Worm (Caenorhabditis elegans) whole organism, L4 larva: Measurements from ENCODE around the gene F58E2.3.

Source experiments
- D1046.2 ChIP-seq: fragments of 200-800 bp; sonication (Bioruptor generic); IDR thresholded peaks from 2 replicates; pipeline ENCODE4 v1.3.6; 2022; ENCODE audit warnings: missing genetic modification characterization, missing compliant biosample characterization
- T26A8.4 ChIP-seq: fragments of 200-800 bp; sonication (Bioruptor generic); IDR thresholded peaks from 2 replicates; pipeline ENCODE4 v1.3.6; 2022; ENCODE audit warnings: missing genetic modification characterization, missing compliant biosample characterization
- Y48G9A.11 ChIP-seq: fragments of 200-800 bp; sonication (Bioruptor generic); IDR thresholded peaks from 2 replicates; pipeline ENCODE4 v1.3.6; 2022; ENCODE audit warnings: missing genetic modification reagents, missing genetic modification characterization, missing compliant biosample characterization
- aha-1 ChIP-seq: fragments of 150-350 bp; peaks from one replicate; lab custom pipeline; 2014; ENCODE audit warnings: missing biosample characterization, missing genetic modification characterization
- aly-2 ChIP-seq: sonication (generic microtip); optimal IDR thresholded peaks from 2 replicates; lab custom pipeline; 2018; ENCODE audit warnings: missing biosample characterization, missing genetic modification characterization
- ceh-20 ChIP-seq: fragments of 200-800 bp; sonication (Bioruptor generic); IDR thresholded peaks from 2 replicates; pipeline ENCODE4 v1.3.6; 2022; ENCODE audit warnings: missing genetic modification reagents, missing genetic modification characterization, missing compliant biosample characterization
- ceh-62 ChIP-seq: sonication (generic microtip); optimal IDR thresholded peaks from 2 replicates; lab custom pipeline; 2017; ENCODE audit warnings: missing biosample characterization, missing genetic modification characterization
- ctbp-1 ChIP-seq: fragments of 200-800 bp; sonication (Bioruptor generic); IDR thresholded peaks from 2 replicates; pipeline ENCODE4 v1.3.6; 2022; ENCODE audit warnings: missing genetic modification reagents, missing genetic modification characterization, missing compliant biosample characterization
- daf-19 ChIP-seq: fragments of 200-800 bp; sonication (Bioruptor generic); conservative IDR thresholded peaks from 2 replicates; pipeline ENCODE4 v1.3.6; 2022; ENCODE audit warnings: missing genetic modification characterization, missing compliant biosample characterization
- daf-8 ChIP-seq: fragments of 200-800 bp; sonication (Bioruptor generic); IDR thresholded peaks from 2 replicates; pipeline ENCODE4 v1.3.6; 2022; ENCODE audit warnings: missing genetic modification characterization, missing compliant biosample characterization
- dpl-1 ChIP-seq: fragments of 150-350 bp; optimal IDR thresholded peaks from 2 replicates; lab custom pipeline; 2014; ENCODE audit warnings: missing biosample characterization, missing genetic modification reagents, missing genetic modification characterization
- duxl-1 ChIP-seq: sonication (generic microtip); optimal IDR thresholded peaks from 2 replicates; lab custom pipeline; 2016; ENCODE audit warnings: mild to moderate bottlenecking, missing genetic modification characterization, moderate library complexity, missing compliant biosample characterization; ENCODE audit not compliant: poor library complexity
- egl-27 ChIP-seq: sonication (generic microtip); optimal IDR thresholded peaks from 3 replicates; lab custom pipeline; 2017; ENCODE audit warnings: missing biosample characterization, missing genetic modification reagents, missing genetic modification characterization
- fos-1 ChIP-seq: fragments of 150-350 bp; optimal IDR thresholded peaks from 2 replicates; lab custom pipeline; 2014; ENCODE audit warnings: missing biosample characterization, missing genetic modification characterization
- gei-8 ChIP-seq: fragments of 200-800 bp; sonication (Bioruptor generic); optimal IDR thresholded peaks from 2 replicates; lab custom pipeline; 2018; ENCODE audit warnings: mild to moderate bottlenecking, missing genetic modification characterization, missing compliant biosample characterization
- hlh-30 ChIP-seq: sonication (generic microtip); optimal IDR thresholded peaks from 2 replicates; lab custom pipeline; 2017; ENCODE audit warnings: antibody characterized with exemption, mild to moderate bottlenecking, missing genetic modification characterization, missing compliant biosample characterization; ENCODE audit not compliant: insufficient read depth
- jun-1 ChIP-seq: fragments of 150-350 bp; optimal IDR thresholded peaks from 2 replicates; lab custom pipeline; 2014; ENCODE audit warnings: missing biosample characterization, missing genetic modification reagents, missing genetic modification characterization
- lin-29 ChIP-seq: fragments of 200-800 bp; sonication (Bioruptor generic); IDR thresholded peaks from 2 replicates; pipeline ENCODE4 v1.3.6; 2022; ENCODE audit warnings: missing genetic modification reagents, missing genetic modification characterization, missing compliant biosample characterization
- lin-39 ChIP-seq: fragments of 150-350 bp; optimal IDR thresholded peaks from 2 replicates; lab custom pipeline; 2014; ENCODE audit warnings: missing biosample characterization, missing genetic modification reagents, missing genetic modification characterization
- mep-1 ChIP-seq: fragments of 150-350 bp; sonication (generic microtip); optimal IDR thresholded peaks from 3 replicates; lab custom pipeline; 2014; ENCODE audit warnings: missing biosample characterization, missing genetic modification characterization
- mes-2 ChIP-seq: sonication (generic microtip); optimal IDR thresholded peaks from 2 replicates; lab custom pipeline; 2016; ENCODE audit warnings: missing genotype, mild to moderate bottlenecking, missing genetic modification characterization, missing compliant biosample characterization; ENCODE audit not compliant: poor library complexity, severe bottlenecking
- mxl-3 ChIP-seq: fragments of 200-800 bp; sonication (Bioruptor generic); optimal IDR thresholded peaks from 2 replicates; lab custom pipeline; 2018; ENCODE audit warnings: mild to moderate bottlenecking, missing genetic modification characterization, missing compliant biosample characterization
- nhr-11 ChIP-seq: fragments of 150-350 bp; optimal IDR thresholded peaks from 2 replicates; lab custom pipeline; 2014; ENCODE audit warnings: missing biosample characterization, missing genetic modification characterization
- nhr-77 ChIP-seq: fragments of 150-350 bp; optimal IDR thresholded peaks from 2 replicates; lab custom pipeline; 2014; ENCODE audit warnings: missing biosample characterization, missing genetic modification characterization
- set-16 ChIP-seq: fragments of 200-800 bp; sonication (Bioruptor generic); IDR thresholded peaks from 2 replicates; pipeline ENCODE4 v1.3.6; 2022; ENCODE audit warnings: missing genetic modification reagents, missing genetic modification characterization, missing compliant biosample characterization
- snpc-1.2 ChIP-seq: fragments of 200-800 bp; sonication (Bioruptor generic); IDR thresholded peaks from 2 replicates; pipeline ENCODE4 v1.3.6; 2022; ENCODE audit warnings: missing genetic modification reagents, missing genetic modification characterization, missing compliant biosample characterization
- snpc-4 ChIP-seq: fragments of 150-350 bp; optimal IDR thresholded peaks from 2 replicates; lab custom pipeline; 2014; ENCODE audit warnings: missing biosample characterization, missing genetic modification characterization
- spr-3 ChIP-seq: fragments of 200-800 bp; sonication (Bioruptor generic); optimal IDR thresholded peaks from 2 replicates; lab custom pipeline; 2018; ENCODE audit warnings: mild to moderate bottlenecking, missing genetic modification characterization, missing compliant biosample characterization
- tag-97 ChIP-seq: fragments of 200-800 bp; sonication (Bioruptor generic); IDR thresholded peaks from 2 replicates; pipeline ENCODE4 v1.3.6; 2022; ENCODE audit warnings: missing genetic modification characterization, missing compliant biosample characterization
- zip-11 ChIP-seq: fragments of 200-800 bp; sonication (Bioruptor generic); IDR thresholded peaks from 2 replicates; pipeline ENCODE4 v1.3.6; 2022; ENCODE audit warnings: missing genetic modification characterization, missing compliant biosample characterization
- zip-2 ChIP-seq: fragments of 150-350 bp; optimal IDR thresholded peaks from 2 replicates; lab custom pipeline; 2014; ENCODE audit warnings: missing biosample characterization, missing genetic modification characterization

Gene F58E2.3

DNA sequence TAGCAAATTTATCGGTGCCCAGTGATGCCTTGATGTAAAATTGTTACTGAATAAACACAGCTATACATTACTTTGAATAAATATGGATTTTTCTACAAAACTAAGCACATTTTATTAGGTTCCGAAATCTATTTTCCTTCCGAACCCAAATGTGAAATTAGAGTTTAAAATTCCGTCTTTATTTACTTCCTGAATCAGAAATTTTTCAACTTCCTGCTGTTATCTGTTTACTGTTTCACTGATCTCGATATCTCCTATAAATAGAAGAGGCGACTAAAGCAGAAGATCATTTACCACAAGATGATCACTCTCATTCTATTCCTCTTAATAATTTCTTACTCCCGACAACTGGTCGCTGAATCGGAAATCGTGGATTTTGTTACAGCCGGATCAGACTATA lies 2.5 kb downstream of the F58E2.3 start, which contains the start of gene F58E2.2 (continued):
- no peak for TF ChIP-seq zip-11 (GFP tag; lab: Robert Waterston, UW)
- no peak for TF ChIP-seq ctbp-1 (GFP tag; lab: Robert Waterston, UW)

DNA sequence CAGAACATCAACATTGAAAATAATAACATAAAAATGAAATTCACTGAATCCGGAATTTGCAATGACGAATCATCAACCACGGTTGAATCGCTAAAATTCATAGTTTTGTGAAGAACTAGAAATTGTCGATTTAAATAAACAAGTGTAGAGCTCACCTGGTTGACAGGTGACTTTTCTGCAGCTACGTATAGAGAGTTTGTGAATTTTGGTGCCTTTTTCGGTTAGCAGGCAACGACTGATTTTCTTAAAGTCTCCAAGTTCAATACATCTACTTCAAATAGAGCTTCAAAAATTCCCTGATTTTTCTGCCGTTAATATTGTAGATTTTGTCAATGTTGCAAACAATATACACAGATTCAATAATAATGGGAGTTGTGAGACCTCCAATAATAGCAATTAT lies 9.9 kb downstream of the F58E2.3 start, which contains the start of gene srz-69:
srz-69 (minus strand) TSS at position 101 of the 400 bp plus-strand sequence.
- TF ChIP-seq nhr-77 (tag; lab: Kevin White, UChicago) = no peak
- no peak for TF ChIP-seq mep-1 (tag; lab: Kevin White, UChicago)
- TF ChIP-seq tag-97 = no peak
- no peak for TF ChIP-seq hlh-30 (tag; lab: Kevin White, UChicago)
- TF ChIP-seq fos-1 (tag; lab: Kevin White, UChicago) = no peak
- no peak for TF ChIP-seq D1046.2 (GFP tag; lab: Robert Waterston, UW)
- TF ChIP-seq daf-8 (GFP tag; lab: Robert Waterston, UW) = no peak
- TF ChIP-seq lin-39 (tag; lab: Kevin White, UChicago) = no peak
- TF ChIP-seq T26A8.4 (GFP tag; lab: Robert Waterston, UW) = no peak
- TF ChIP-seq daf-19 (GFP tag; lab: Robert Waterston, UW) = no peak
- TF ChIP-seq mes-2 = no peak
- TF ChIP-seq duxl-1 (tag; lab: Kevin White, UChicago) = no peak
- no peak for TF ChIP-seq zip-11 (GFP tag; lab: Robert Waterston, UW)
- no peak for TF ChIP-seq aha-1 (tag; lab: Kevin White, UChicago)
- TF ChIP-seq Y48G9A.11 = no peak
- TF ChIP-seq zip-2 (tag; lab: Kevin White, UChicago) = no peak
- TF ChIP-seq aly-2 = no peak
- TF ChIP-seq snpc-4 (tag; lab: Kevin White, UChicago) = no peak
- TF ChIP-seq gei-8 (GFP tag; lab: Kevin White, UChicago) = no peak
- TF ChIP-seq set-16 (GFP tag; lab: Robert Waterston, UW) = no peak
- TF ChIP-seq, all 104 proteins: peak for 0

DNA sequence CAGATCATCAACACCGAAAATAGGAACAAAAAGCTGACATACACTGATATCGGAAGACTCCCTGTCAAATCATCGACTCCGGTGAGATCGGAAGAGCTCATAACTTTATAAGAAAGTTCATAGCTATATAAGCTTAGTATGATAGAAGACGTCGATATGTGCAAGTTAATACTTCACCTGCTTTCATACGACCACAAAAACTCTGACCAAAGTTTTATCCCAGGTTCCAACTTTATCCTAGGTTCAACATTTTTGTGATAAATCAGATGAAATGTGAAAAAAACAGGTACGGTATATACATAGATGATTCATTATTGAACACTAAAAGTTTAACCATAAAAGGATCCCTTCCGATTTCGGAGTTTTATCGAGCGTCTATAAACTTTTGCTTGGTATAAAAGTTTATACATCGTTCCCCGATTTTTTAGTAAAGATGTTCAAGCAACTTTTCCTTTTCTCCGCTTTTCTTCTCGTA lies 11.7 kb downstream of the F58E2.3 start, which contains the start of the genes srz-70 and C09G12.5:
srz-70 (minus strand) TSS at position 101 of the 475 bp plus-strand sequence.
C09G12.5 (plus strand) TSS at position 425 of the 475 bp plus-strand sequence.
- TF ChIP-seq lin-39 (tag; lab: Kevin White, UChicago) (no peak), mep-1 (tag; lab: Kevin White, UChicago) (no peak), nhr-11 (tag; lab: Kevin White, UChicago) (no peak), lin-29 (GFP tag; lab: Robert Waterston, UW) (no peak), egl-27 (no peak), dpl-1 (GFP tag; lab: Kevin White, UChicago) (no peak)
- TF ChIP-seq, all 104 proteins: peak for 0

DNA sequence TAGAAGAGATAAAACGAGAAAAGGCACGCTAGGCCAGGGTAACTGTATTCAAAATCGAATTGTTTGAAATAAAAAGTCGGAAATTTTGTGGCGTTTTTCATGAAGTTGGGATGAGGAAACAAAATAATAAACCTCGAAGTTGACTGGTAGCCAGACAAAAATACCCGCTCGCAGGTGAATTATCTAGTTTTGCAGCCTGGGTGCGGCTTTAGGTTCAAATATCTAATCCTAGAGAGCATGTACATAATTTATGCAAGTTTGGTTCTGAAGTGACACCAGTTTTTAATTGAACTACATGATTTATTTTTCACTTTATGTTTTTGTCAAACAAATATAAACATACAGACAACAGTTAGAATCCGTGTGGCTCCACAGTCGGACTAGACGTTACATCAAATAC lies 14.5 kb downstream of the F58E2.3 start, which contains the start of gene srz-37:
srz-37 (minus strand) TSS at position 101 of the 400 bp plus-strand sequence.
- TF ChIP-seq egl-27 = no peak
- no peak for TF ChIP-seq snpc-1.2 (GFP tag; lab: Robert Waterston, UW)
- TF ChIP-seq ceh-62 (tag; lab: Kevin White, UChicago) = no peak
- TF ChIP-seq Y48G9A.11 = no peak
- no peak for TF ChIP-seq spr-3 (GFP tag; lab: Kevin White, UChicago)
- TF ChIP-seq mxl-3 (GFP tag; lab: Kevin White, UChicago) = no peak
- no peak for TF ChIP-seq ctbp-1 (GFP tag; lab: Robert Waterston, UW)
- TF ChIP-seq gei-8 (GFP tag; lab: Kevin White, UChicago) = no peak
- TF ChIP-seq lin-39 (tag; lab: Kevin White, UChicago) = no peak
- no peak for TF ChIP-seq jun-1 (tag; lab: Kevin White, UChicago)
- no peak for TF ChIP-seq ceh-20 (GFP tag; lab: Robert Waterston, UW)
- no peak for TF ChIP-seq daf-19 (GFP tag; lab: Robert Waterston, UW)
- TF ChIP-seq, all 104 proteins: peak for 0
